Fruit fly (Drosophila melanogaster): ENCODE results near the gene Pi3K92E.
A peak's percentile ranks its signal among the peaks of the same experiment; 100 is the strongest.

- TF ChIP-seq Hr96 (GFP tag; optimal IDR thresholded peaks at IDR 0.05) (no peak), Mnt (GFP tag; optimal IDR thresholded peaks at IDR 0.05) (no peak), CG14711 (tag; optimal IDR thresholded peaks at IDR 0.05) (no peak), tj (GFP tag; optimal IDR thresholded peaks at IDR 0.05) (no peak), Crg-1 (GFP tag; optimal IDR thresholded peaks at IDR 0.05) (peak; percentile 44), bab1 (GFP tag; optimal IDR thresholded peaks at IDR 0.05) (peak; percentile 77), pad (GFP tag; optimal IDR thresholded peaks at IDR 0.05) (no peak), CG1620 (GFP tag; optimal IDR thresholded peaks at IDR 0.05) (peak; percentile 51), CG33017 (tag; optimal IDR thresholded peaks at IDR 0.05) (no peak), CG7101 (tag; optimal IDR thresholded peaks at IDR 0.05) (no peak)
Observed at dm6 chr3R:20634674-20635594, at the start of gene Pi3K92E, which contains the start of gene Lrrk.
